Fruit fly (Drosophila melanogaster): ENCODE data around the gene Synd.

The Synd gene

DNA sequence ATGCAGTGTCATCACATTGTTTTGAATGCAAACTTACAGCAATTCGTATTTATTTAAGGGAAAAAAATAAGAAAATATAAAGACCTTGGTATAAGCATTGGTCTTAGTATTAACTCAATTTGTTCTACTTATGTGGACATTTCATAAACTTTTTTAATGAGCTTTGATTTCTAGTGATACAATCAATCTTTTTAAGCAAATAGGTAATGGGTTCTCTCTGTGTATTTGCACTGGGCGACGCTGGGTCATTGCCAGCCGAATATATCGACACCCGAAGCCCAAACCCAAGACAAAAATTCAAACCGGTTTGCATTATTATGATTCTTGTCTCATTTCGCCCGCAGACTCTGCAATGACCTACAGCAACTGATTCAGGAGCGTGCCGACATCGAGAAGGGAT, 2.9 kb downstream of the Synd start (continued):
- TF ChIP-seq CG10669 (GFP tag; optimal IDR thresholded peaks at IDR 0.05) (no peak), CG32006 (GFP tag; optimal IDR thresholded peaks at IDR 0.05) (peak; percentile 13), net (GFP tag; optimal IDR thresholded peaks at IDR 0.05) (no peak), fd59A (GFP tag; optimal IDR thresholded peaks at IDR 0.05) (no peak), fd85E (GFP tag; optimal IDR thresholded peaks at IDR 0.05) (no peak), Sox15 (GFP tag; optimal IDR thresholded peaks at IDR 0.05) (no peak), ss (GFP tag; optimal IDR thresholded peaks at IDR 0.05) (no peak), vri (GFP tag; optimal IDR thresholded peaks at IDR 0.05) (no peak), CG1621 (tag; optimal IDR thresholded peaks at IDR 0.05) (no peak), svp (GFP tag) (peak; percentile 75), lz (GFP tag; optimal IDR thresholded peaks at IDR 0.05) (no peak), Blimp-1 (GFP tag; optimal IDR thresholded peaks at IDR 0.05) (no peak), CG8632 (GFP tag; optimal IDR thresholded peaks at IDR 0.05) (no peak), topi (GFP tag; optimal IDR thresholded peaks at IDR 0.05) (peak; percentile 1), dac (GFP tag; optimal IDR thresholded peaks at IDR 0.05) (no peak), Eip75B (GFP tag; optimal IDR thresholded peaks at IDR 0.05) (no peak), OdsH (GFP tag; optimal IDR thresholded peaks at IDR 0.05) (no peak), CG31627 (GFP tag; optimal IDR thresholded peaks at IDR 0.05) (no peak), CG10631 (GFP tag; optimal IDR thresholded peaks at IDR 0.05) (no peak), CG11762 (GFP tag; optimal IDR thresholded peaks at IDR 0.05; ENCODE audit: insufficient read depth) (no peak), Ets21C (GFP tag; optimal IDR thresholded peaks at IDR 0.05) (no peak), CG3919 (GFP tag; optimal IDR thresholded peaks at IDR 0.05) (peak; percentile 23), Smox (GFP tag; optimal IDR thresholded peaks at IDR 0.05) (peak; percentile 24), Hr39 (GFP tag; optimal IDR thresholded peaks at IDR 0.05) (no peak), CG11294 (GFP tag; IDR thresholded peaks at IDR 0.05) (no peak), CG7368 (GFP tag; optimal IDR thresholded peaks at IDR 0.05) (no peak), Hr38 (GFP tag; optimal IDR thresholded peaks at IDR 0.05) (no peak), acj6 (GFP tag; optimal IDR thresholded peaks at IDR 0.05) (peak; percentile 6), Eip93F (GFP tag; optimal IDR thresholded peaks at IDR 0.05) (no peak), Sox14 (GFP tag; optimal IDR thresholded peaks at IDR 0.05) (no peak), Ets96B (tag; optimal IDR thresholded peaks at IDR 0.05) (no peak), CG16779 (tag; optimal IDR thresholded peaks at IDR 0.05) (no peak)

DNA sequence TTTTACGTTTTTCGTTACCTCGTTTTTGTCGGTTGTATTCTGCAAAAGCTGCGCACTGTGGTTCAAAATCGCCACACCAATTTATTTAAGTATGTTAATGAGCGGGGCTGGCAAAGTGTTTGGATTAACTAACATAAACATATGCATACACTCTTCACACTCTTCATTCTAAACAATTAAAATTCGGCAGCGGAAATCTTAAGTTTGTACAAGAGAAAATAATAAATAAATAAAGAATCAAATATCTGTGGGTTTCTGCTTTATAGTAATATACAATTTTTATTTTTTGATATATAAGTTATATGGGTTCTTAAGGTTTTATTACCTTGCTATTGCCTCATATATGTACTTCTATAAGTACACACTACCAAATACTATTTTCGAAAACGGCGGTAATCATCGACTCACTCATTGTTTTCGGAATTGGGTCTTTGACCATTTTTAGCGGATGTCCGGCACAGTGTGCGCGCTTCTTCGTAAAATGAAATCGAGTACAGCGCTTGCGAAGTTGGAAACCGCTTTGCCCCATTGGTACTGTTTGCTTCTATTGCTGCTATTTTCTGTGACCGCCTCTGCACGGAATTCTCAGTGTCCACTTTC, 3.8 kb downstream of the Synd start:
- peak; percentile 49 for TF ChIP-seq CG6276 (GFP tag; optimal IDR thresholded peaks at IDR 0.05)
- TF ChIP-seq acj6 (GFP tag; optimal IDR thresholded peaks at IDR 0.05): peak; percentile 37
- TF ChIP-seq Ets96B (tag; optimal IDR thresholded peaks at IDR 0.05): no peak
- TF ChIP-seq OdsH (GFP tag; optimal IDR thresholded peaks at IDR 0.05): peak; percentile 44
- TF ChIP-seq CG6792 (GFP tag; optimal IDR thresholded peaks at IDR 0.05): no peak
- TF ChIP-seq svp (GFP tag): peak; percentile 75
- no peak for TF ChIP-seq Lpt (GFP tag; optimal IDR thresholded peaks at IDR 0.05)
- TF ChIP-seq Eip78C (GFP tag): peak; percentile 81
- TF ChIP-seq esn (GFP tag; optimal IDR thresholded peaks at IDR 0.05): no peak
- TF ChIP-seq CG32006 (GFP tag; optimal IDR thresholded peaks at IDR 0.05): peak; percentile 83
- TF ChIP-seq pdm3 (GFP tag; optimal IDR thresholded peaks at IDR 0.05): peak; percentile 12
- peak; percentile 4 for TF ChIP-seq topi (GFP tag; optimal IDR thresholded peaks at IDR 0.05)
- TF ChIP-seq CG4318 (GFP tag; optimal IDR thresholded peaks at IDR 0.05): peak; percentile 58
- TF ChIP-seq Blimp-1 (GFP tag; optimal IDR thresholded peaks at IDR 0.05): no peak
- TF ChIP-seq Met (GFP tag; optimal IDR thresholded peaks at IDR 0.05): peak; percentile 8
- peak; percentile 13 for TF ChIP-seq spab (GFP tag; optimal IDR thresholded peaks at IDR 0.05)
- peak; percentile 26 for TF ChIP-seq fd59A (GFP tag; optimal IDR thresholded peaks at IDR 0.05)
- TF ChIP-seq CG15336 (GFP tag; IDR thresholded peaks at IDR 0.05): no peak
- TF ChIP-seq dac (GFP tag; optimal IDR thresholded peaks at IDR 0.05): peak; percentile 31
- TF ChIP-seq CG8119 (GFP tag; IDR thresholded peaks at IDR 0.05): 0 out of 3 replicates have a peak, but pooled peaks have one; percentile 31
- TF ChIP-seq Hr4 (GFP tag; optimal IDR thresholded peaks at IDR 0.05): peak; percentile 49
- peak; percentile 27 for TF ChIP-seq CG34406 (GFP tag; optimal IDR thresholded peaks at IDR 0.05)
- TF ChIP-seq salr (GFP tag; optimal IDR thresholded peaks at IDR 0.05): peak in 1 of 2 experiments; percentile 49
- TF ChIP-seq CG16779 (tag; optimal IDR thresholded peaks at IDR 0.05): peak; percentile 27
- peak; percentile 27 for TF ChIP-seq achi (GFP tag; optimal IDR thresholded peaks at IDR 0.05)
- peak; percentile 5 for TF ChIP-seq net (GFP tag; optimal IDR thresholded peaks at IDR 0.05)
- peak; percentile 43 for TF ChIP-seq CG10631 (GFP tag; optimal IDR thresholded peaks at IDR 0.05)
- peak; percentile 27 for TF ChIP-seq CG3919 (GFP tag; optimal IDR thresholded peaks at IDR 0.05)
